Worm (Caenorhabditis elegans) whole organism, mixed stage, embryonic: Measurements from ENCODE around the gene C06H5.14.

ENCODE experiments used
- lsy-2 ChIP-seq: fragments of 150-350 bp; optimal IDR thresholded peaks from 2 replicates; lab custom pipeline; 2014; ENCODE audit warnings: missing biosample characterization, missing genetic modification characterization
- ztf-11 ChIP-seq: fragments of 150-350 bp; optimal IDR thresholded peaks from 2 replicates; lab custom pipeline; 2014; ENCODE audit warnings: missing biosample characterization, missing genetic modification characterization

ce11 chrV:17891317-17891716, 12.6 kb upstream of the C06H5.14 start:
- TF ChIP-seq ztf-11 (tag; lab: Kevin White, UChicago) (no peak), lsy-2 (no peak)
